Fruit fly (Drosophila melanogaster) whole organism, wandering third instar larva: ENCODE data around the gene CG13375.

ENCODE experiments used
- Abd-B ChIP-seq: fragments of >200 bp; optimal IDR thresholded peaks from 2 replicates; lab custom pipeline; 2017; ENCODE audit warnings: missing biosample characterization, missing genetic modification characterization
- CG32264 ChIP-seq: fragments of 200-800 bp; sonication (Bioruptor generic); optimal IDR thresholded peaks from 2 replicates; lab custom pipeline; 2016; ENCODE audit warnings: missing biosample characterization, missing genetic modification characterization
- CG9705 ChIP-seq: fragments of 200-800 bp; sonication (Bioruptor generic); optimal IDR thresholded peaks from 2 replicates; lab custom pipeline; 2018; ENCODE audit warnings: missing biosample characterization, mild to moderate bottlenecking, missing genetic modification characterization
- CrebA ChIP-seq: fragments of 200-800 bp; sonication (Bioruptor generic); optimal IDR thresholded peaks from 2 replicates; lab custom pipeline; 2016; ENCODE audit warnings: missing biosample characterization, mild to moderate bottlenecking, missing genetic modification characterization, borderline replicate concordance
- Dfd ChIP-seq: fragments of >200 bp; optimal IDR thresholded peaks from 2 replicates; lab custom pipeline; 2017; ENCODE audit warnings: missing biosample characterization, missing genetic modification characterization
- Dif ChIP-seq: fragments of 200-275, 200-300 bp; sonication (Bioruptor generic); optimal IDR thresholded peaks from 2 replicates; lab custom pipeline; 2018; ENCODE audit warnings: missing biosample characterization, missing genetic modification characterization; ENCODE audit not compliant: partially characterized antibody
- GATAd ChIP-seq: sonication (Bioruptor generic); optimal IDR thresholded peaks from 2 replicates; lab custom pipeline; 2016; ENCODE audit warnings: missing biosample characterization, missing genetic modification characterization
- HLH106 ChIP-seq: fragments of 200-800 bp; optimal IDR thresholded peaks from 3 replicates; lab custom pipeline; 2019; ENCODE audit warnings: missing biosample characterization, mild to moderate bottlenecking, missing genetic modification characterization, moderate library complexity
- Hnf4 ChIP-seq: fragments of 200-800 bp; sonication (Bioruptor generic); optimal IDR thresholded peaks from 2 replicates; lab custom pipeline; 2016; ENCODE audit warnings: missing biosample characterization, mild to moderate bottlenecking, missing genetic modification characterization
- Hr78 ChIP-seq: fragments of >200 bp; optimal IDR thresholded peaks from 2 replicates; lab custom pipeline; 2017; ENCODE audit warnings: missing biosample characterization, missing genetic modification characterization
- Hr83 ChIP-seq: fragments of 200-300 bp; sonication (Bioruptor generic); optimal IDR thresholded peaks from 2 replicates; lab custom pipeline; 2016; ENCODE audit warnings: missing biosample characterization, mild to moderate bottlenecking, missing genetic modification characterization, moderate library complexity; ENCODE audit not compliant: poor library complexity, severe bottlenecking
- Jra ChIP-seq: sonication (Bioruptor generic); optimal IDR thresholded peaks from 2 replicates; lab custom pipeline; 2016; ENCODE audit warnings: missing biosample characterization, missing genetic modification characterization
- Mio ChIP-seq: sonication (Bioruptor generic); optimal IDR thresholded peaks from 2 replicates; lab custom pipeline; 2016; ENCODE audit warnings: missing biosample characterization, missing genetic modification characterization
- Myc ChIP-seq: fragments of >200 bp; optimal IDR thresholded peaks from 2 replicates; lab custom pipeline; 2017
- N ChIP-seq: fragments of >200 bp; optimal IDR thresholded peaks from 2 replicates; lab custom pipeline; 2018; ENCODE audit warnings: missing biosample characterization, missing external identifiers, missing genetic modification characterization
- OdsH ChIP-seq: fragments of 200-800 bp; sonication (Bioruptor generic); optimal IDR thresholded peaks from 2 replicates; lab custom pipeline; 2016; ENCODE audit warnings: missing biosample characterization, mild to moderate bottlenecking, missing genetic modification characterization
- Rel ChIP-seq, 2 experiments: fragments of 200-800 bp; sonication (Bioruptor generic) in 1 of 2; optimal IDR thresholded peaks; 2 replicates in 1 of 2; 3 replicates in 1 of 2; lab custom pipeline; 2016 to 2019; ENCODE audit warnings: mild to moderate bottlenecking in 2 of 2, missing biosample characterization in 2 of 2, missing genetic modification characterization in 2 of 2, moderate library complexity in 1 of 2
- Sp1 ChIP-seq: fragments of 200-800 bp; sonication (Bioruptor generic); optimal IDR thresholded peaks from 3 replicates; lab custom pipeline; 2019; ENCODE audit warnings: missing biosample characterization, mild to moderate bottlenecking, missing genetic modification characterization, moderate library complexity
- Vsx2 ChIP-seq: fragments of 200-300, 225-300 bp; sonication (Bioruptor generic); optimal IDR thresholded peaks from 2 replicates; lab custom pipeline; 2018; ENCODE audit warnings: missing biosample characterization, missing genetic modification characterization; ENCODE audit not compliant: partially characterized antibody
- br ChIP-seq: fragments of 200-800 bp; sonication (Bioruptor generic); optimal IDR thresholded peaks from 2 replicates; lab custom pipeline; 2016; ENCODE audit warnings: missing biosample characterization, missing genetic modification characterization
- brk ChIP-seq: fragments of 200-800 bp; sonication (Bioruptor generic); optimal IDR thresholded peaks from 2 replicates; lab custom pipeline; 2016; ENCODE audit warnings: missing biosample characterization, mild to moderate bottlenecking, missing genetic modification characterization
- dl ChIP-seq, 2 experiments: fragments of 175-275, 200-275 bp in 1 of 2; fragments of 200-275 bp in 1 of 2; sonication (Bioruptor generic); optimal IDR thresholded peaks; lab custom pipeline; 2018; ENCODE audit warnings: mild to moderate bottlenecking in 2 of 2, missing biosample characterization in 2 of 2, missing genetic modification characterization in 2 of 2, moderate library complexity in 2 of 2; ENCODE audit not compliant: partially characterized antibody in 2 of 2, insufficient read depth in 1 of 2
- dmrt93B ChIP-seq: fragments of 200-800 bp; sonication (Bioruptor generic); optimal IDR thresholded peaks from 2 replicates; lab custom pipeline; 2018; ENCODE audit warnings: missing biosample characterization, mild to moderate bottlenecking, missing genetic modification characterization
- dsf ChIP-seq: sonication (Bioruptor generic); optimal IDR thresholded peaks from 2 replicates; lab custom pipeline; 2016; ENCODE audit warnings: missing biosample characterization, missing genetic modification characterization, borderline replicate concordance
- ey ChIP-seq: fragments of 200-800 bp; sonication (Bioruptor generic); optimal IDR thresholded peaks from 2 replicates; lab custom pipeline; 2016; ENCODE audit warnings: missing biosample characterization, missing genetic modification characterization
- foxo ChIP-seq, 2 experiments: fragments of 200-800 bp; sonication (Bioruptor generic); optimal IDR thresholded peaks; 2 replicates in 1 of 2; 3 replicates in 1 of 2; lab custom pipeline; 2016 to 2017; ENCODE audit warnings: missing biosample characterization in 2 of 2, missing genetic modification characterization in 2 of 2
- fru ChIP-seq: fragments of 200-800 bp; sonication (Bioruptor generic); optimal IDR thresholded peaks from 3 replicates; lab custom pipeline; 2016; ENCODE audit warnings: missing biosample characterization, mild to moderate bottlenecking, missing genetic modification characterization
- h ChIP-seq: fragments of 200-800 bp; sonication (Bioruptor generic); optimal IDR thresholded peaks from 3 replicates; lab custom pipeline; 2016; ENCODE audit warnings: missing biosample characterization, mild to moderate bottlenecking, missing genetic modification characterization
- jim ChIP-seq: fragments of 175-275, 200-325 bp; sonication (Bioruptor generic); optimal IDR thresholded peaks from 2 replicates; lab custom pipeline; 2016; ENCODE audit warnings: missing biosample characterization, mild to moderate bottlenecking, missing genetic modification characterization
- lola ChIP-seq: fragments of >200 bp; optimal IDR thresholded peaks from 2 replicates; lab custom pipeline; 2017; ENCODE audit warnings: missing biosample characterization, missing genetic modification characterization
- pan ChIP-seq: fragments of >200 bp; optimal IDR thresholded peaks from 2 replicates; lab custom pipeline; 2017
- psq ChIP-seq: fragments of 200-800 bp; sonication (Bioruptor generic); optimal IDR thresholded peaks from 3 replicates; lab custom pipeline; 2017; ENCODE audit warnings: missing biosample characterization, mild to moderate bottlenecking, missing genetic modification characterization, moderate library complexity
- rgr ChIP-seq: fragments of 200-800 bp; sonication (Bioruptor generic); optimal IDR thresholded peaks from 3 replicates; lab custom pipeline; 2016; ENCODE audit warnings: missing biosample characterization, mild to moderate bottlenecking, missing genetic modification characterization
- sage ChIP-seq: fragments of 200-800 bp; sonication (Bioruptor generic); optimal IDR thresholded peaks from 2 replicates; lab custom pipeline; 2016; ENCODE audit warnings: missing biosample characterization, mild to moderate bottlenecking, missing genetic modification characterization
- sv ChIP-seq: fragments of 200-800 bp; sonication (Bioruptor generic); optimal IDR thresholded peaks from 3 replicates; lab custom pipeline; 2016; ENCODE audit warnings: missing biosample characterization, missing genetic modification characterization
- tai ChIP-seq: sonication (Bioruptor generic); optimal IDR thresholded peaks from 2 replicates; lab custom pipeline; 2016; ENCODE audit warnings: missing biosample characterization, missing genetic modification characterization
- usp ChIP-seq: fragments of >200 bp; optimal IDR thresholded peaks from 2 replicates; lab custom pipeline; 2017; ENCODE audit warnings: missing biosample characterization, missing genetic modification characterization
- woc ChIP-seq: sonication (Bioruptor generic); optimal IDR thresholded peaks from 2 replicates; lab custom pipeline; 2016; ENCODE audit warnings: missing biosample characterization, mild to moderate bottlenecking, missing genetic modification characterization

The CG13375 gene

dm6 chrX:262836-263235 lies 31.9 kb downstream of the CG13375 start:
- TF ChIP-seq Dfd (GFP tag; lab: Kevin White, UChicago) (no peak), Sp1 (GFP tag; lab: Kevin White, UChicago) (peak; percentile 7), woc (peak; percentile 2), Dif (GFP tag; lab: Kevin White, UChicago) (no peak), foxo (GFP tag; optimal IDR thresholded peaks at IDR 0.05; lab: Kevin White, UChicago) (peak in 1 of 2 experiments; percentile 38), HLH106 (peak; percentile 11), OdsH (GFP tag; lab: Kevin White, UChicago) (peak; percentile 7), fru (GFP tag; lab: Kevin White, UChicago) (no peak), h (GFP tag; lab: Kevin White, UChicago) (peak; percentile 40)

dm6 chrX:255369-255768 lies 39.4 kb downstream of the CG13375 start, which contains the start of gene cin:
Gene cin (plus strand): TSS chrX:255674.
- TF ChIP-seq Rel (GFP tag; optimal IDR thresholded peaks at IDR 0.05; lab: Kevin White, UChicago) (no peak), Rel (tag; optimal IDR thresholded peaks at IDR 0.05; lab: Kevin White, UChicago) (peak; percentile 23), CG32264 (no peak), Sp1 (GFP tag; lab: Kevin White, UChicago) (peak; percentile 70), jim (no peak), GATAd (GFP tag; lab: Kevin White, UChicago) (no peak), HLH106 (peak; percentile 74), br (GFP tag; lab: Kevin White, UChicago) (peak; percentile 18), woc (peak; percentile 30), Hr83 (GFP tag; lab: Kevin White, UChicago) (no peak), Dif (GFP tag; lab: Kevin White, UChicago) (no peak), psq (GFP tag; lab: Kevin White, UChicago) (peak; percentile 44), pan (no peak), N (GFP tag; lab: Kevin White, UChicago) (no peak), Vsx2 (no peak), ey (GFP tag; lab: Kevin White, UChicago) (peak; percentile 18), sv (GFP tag; lab: Kevin White, UChicago) (peak; percentile 9), tai (GFP tag; lab: Kevin White, UChicago) (peak; percentile 14), dmrt93B (GFP tag; lab: Kevin White, UChicago) (no peak), rgr (GFP tag; lab: Kevin White, UChicago) (peak; percentile 68), OdsH (GFP tag; lab: Kevin White, UChicago) (peak; percentile 51), CrebA (no peak), dl (GFP tag; optimal IDR thresholded peaks at IDR 0.05; lab: Kevin White, UChicago; ENCODE audit: insufficient read depth in 1 of 2, partially characterized antibody in 2 of 2) (no peak), Dfd (GFP tag; lab: Kevin White, UChicago) (no peak), sage (peak; percentile 3), foxo (GFP tag; optimal IDR thresholded peaks at IDR 0.05; lab: Kevin White, UChicago) (peak in 1 of 2 experiments; percentile 72), dsf (GFP tag; lab: Kevin White, UChicago) (peak; percentile 2), Abd-B (GFP tag; lab: Kevin White, UChicago) (no peak), lola (GFP tag; lab: Kevin White, UChicago) (no peak), h (GFP tag; lab: Kevin White, UChicago) (peak; percentile 67), usp (GFP tag; lab: Kevin White, UChicago) (no peak), brk (GFP tag; lab: Kevin White, UChicago) (peak; percentile 62), Jra (GFP tag; lab: Kevin White, UChicago) (no peak), CG9705 (GFP tag; lab: Kevin White, UChicago) (peak; percentile 32), Hnf4 (GFP tag; lab: Kevin White, UChicago) (peak; percentile 61), Mio (GFP tag; lab: Kevin White, UChicago) (no peak), fru (GFP tag; lab: Kevin White, UChicago) (peak; percentile 60), Hr78 (GFP tag; lab: Kevin White, UChicago) (no peak), Myc (lab: Kevin White, UChicago) (no peak)
